Fruit fly (Drosophila melanogaster) whole organism, pupa: ENCODE data around the gene CG16789.

ENCODE experiments used
- CG10348 ChIP-seq: fragments of 200-800 bp; sonication (Bioruptor generic); IDR thresholded peaks from 2 replicates; pipeline ENCODE4 v1.3.6; 2022; ENCODE audit warnings: missing biosample characterization, missing genetic modification characterization
- CG12605 ChIP-seq: fragments of 200-800 bp; sonication (Bioruptor generic); IDR thresholded peaks from 2 replicates; pipeline ENCODE4 v1.3.6; 2022; ENCODE audit warnings: missing biosample characterization, missing genetic modification characterization
- CG13204 ChIP-seq: fragments of 200-800 bp; sonication (Bioruptor generic); optimal IDR thresholded peaks from 2 replicates; lab custom pipeline; 2018; ENCODE audit warnings: missing biosample characterization, mild to moderate bottlenecking, missing genetic modification characterization, moderate library complexity
- CG14655 ChIP-seq: fragments of 200-800 bp; sonication (Bioruptor generic); optimal IDR thresholded peaks from 3 replicates; lab custom pipeline; 2017; ENCODE audit warnings: mild to moderate bottlenecking, missing biosample characterization, missing genetic modification reagents, missing genetic modification characterization
- CG15710 ChIP-seq: fragments of 200-800 bp; sonication (Bioruptor generic); optimal IDR thresholded peaks from 2 replicates; lab custom pipeline; 2018; ENCODE audit warnings: missing biosample characterization, mild to moderate bottlenecking, missing genetic modification characterization, moderate library complexity
- CG17806 ChIP-seq: fragments of 200-800 bp; sonication (Bioruptor generic); optimal IDR thresholded peaks from 2 replicates; lab custom pipeline; 2018; ENCODE audit warnings: missing biosample characterization, mild to moderate bottlenecking, missing genetic modification characterization, moderate library complexity
- CG32121 ChIP-seq: fragments of 200-800 bp; sonication (Bioruptor generic); IDR thresholded peaks from 2 replicates; pipeline ENCODE4 v1.3.6; 2022; ENCODE audit warnings: missing biosample characterization, missing genetic modification characterization
- CG34367 ChIP-seq: fragments of 200-800 bp; sonication (Bioruptor generic); optimal IDR thresholded peaks from 2 replicates; lab custom pipeline; 2018; ENCODE audit warnings: missing biosample characterization, mild to moderate bottlenecking, missing genetic modification characterization
- CG4496 ChIP-seq: fragments of 200-800 bp; sonication (Bioruptor generic); IDR thresholded peaks from 3 replicates; pipeline ENCODE4 v1.3.6; 2022; ENCODE audit warnings: missing biosample characterization, missing genetic modification characterization
- CG8159 ChIP-seq: fragments of 200-800 bp; sonication (Bioruptor generic); optimal IDR thresholded peaks from 3 replicates; lab custom pipeline; 2018; ENCODE audit warnings: missing biosample characterization, mild to moderate bottlenecking, missing genetic modification characterization, moderate library complexity
- CG8301 ChIP-seq: fragments of 200-800 bp; sonication (Bioruptor generic); optimal IDR thresholded peaks from 2 replicates; lab custom pipeline; 2018; ENCODE audit warnings: missing biosample characterization, mild to moderate bottlenecking, missing genetic modification characterization
- CG9948 ChIP-seq: fragments of 200-800 bp; sonication (Bioruptor generic); optimal IDR thresholded peaks from 2 replicates; lab custom pipeline; 2018; ENCODE audit warnings: missing biosample characterization, mild to moderate bottlenecking, missing genetic modification characterization, moderate library complexity
- D1 ChIP-seq: fragments of 200-800 bp; sonication (Bioruptor generic); optimal IDR thresholded peaks from 2 replicates; lab custom pipeline; 2018; ENCODE audit warnings: missing biosample characterization, mild to moderate bottlenecking, missing genetic modification characterization, moderate library complexity
- EcR ChIP-seq: fragments of 200-800 bp; sonication (Bioruptor generic); optimal IDR thresholded peaks from 3 replicates; lab custom pipeline; 2019; ENCODE audit warnings: missing biosample characterization, missing genetic modification characterization, mild to moderate bottlenecking, moderate library complexity, missing genetic modification reagents
- Ets98B ChIP-seq: fragments of 200-800 bp; sonication (Bioruptor generic); IDR thresholded peaks from 2 replicates; pipeline ENCODE4 v1.3.6; 2022; ENCODE audit warnings: missing biosample characterization, missing genetic modification characterization
- Pif1A ChIP-seq: fragments of 200-800 bp; sonication (Bioruptor generic); optimal IDR thresholded peaks from 3 replicates; lab custom pipeline; 2016; ENCODE audit warnings: missing biosample characterization, missing genetic modification characterization
- Pif1B ChIP-seq: fragments of 200-800 bp; sonication (Bioruptor generic); optimal IDR thresholded peaks from 3 replicates; lab custom pipeline; 2016; ENCODE audit warnings: missing biosample characterization, missing genetic modification characterization
- Snoo ChIP-seq: fragments of 200-800 bp; sonication (Bioruptor generic); optimal IDR thresholded peaks from 3 replicates; lab custom pipeline; 2017; ENCODE audit warnings: missing biosample characterization, mild to moderate bottlenecking, missing genetic modification characterization, inconsistent platforms
- fd96Ca ChIP-seq: fragments of 200-800 bp; sonication (Bioruptor generic); IDR thresholded peaks from 3 replicates; pipeline ENCODE4 v1.3.6; 2022; ENCODE audit warnings: missing biosample characterization, missing genetic modification characterization
- gl ChIP-seq: fragments of 200-800 bp; sonication (Bioruptor generic); optimal IDR thresholded peaks from 2 replicates; lab custom pipeline; 2018; ENCODE audit warnings: missing biosample characterization, mild to moderate bottlenecking, missing genetic modification characterization
- rn ChIP-seq: fragments of 200-800 bp; sonication (Bioruptor generic); IDR thresholded peaks from 2 replicates; pipeline ENCODE4 v1.3.6; 2022; ENCODE audit warnings: missing biosample characterization, missing genetic modification characterization

Gene CG16789

DNA sequence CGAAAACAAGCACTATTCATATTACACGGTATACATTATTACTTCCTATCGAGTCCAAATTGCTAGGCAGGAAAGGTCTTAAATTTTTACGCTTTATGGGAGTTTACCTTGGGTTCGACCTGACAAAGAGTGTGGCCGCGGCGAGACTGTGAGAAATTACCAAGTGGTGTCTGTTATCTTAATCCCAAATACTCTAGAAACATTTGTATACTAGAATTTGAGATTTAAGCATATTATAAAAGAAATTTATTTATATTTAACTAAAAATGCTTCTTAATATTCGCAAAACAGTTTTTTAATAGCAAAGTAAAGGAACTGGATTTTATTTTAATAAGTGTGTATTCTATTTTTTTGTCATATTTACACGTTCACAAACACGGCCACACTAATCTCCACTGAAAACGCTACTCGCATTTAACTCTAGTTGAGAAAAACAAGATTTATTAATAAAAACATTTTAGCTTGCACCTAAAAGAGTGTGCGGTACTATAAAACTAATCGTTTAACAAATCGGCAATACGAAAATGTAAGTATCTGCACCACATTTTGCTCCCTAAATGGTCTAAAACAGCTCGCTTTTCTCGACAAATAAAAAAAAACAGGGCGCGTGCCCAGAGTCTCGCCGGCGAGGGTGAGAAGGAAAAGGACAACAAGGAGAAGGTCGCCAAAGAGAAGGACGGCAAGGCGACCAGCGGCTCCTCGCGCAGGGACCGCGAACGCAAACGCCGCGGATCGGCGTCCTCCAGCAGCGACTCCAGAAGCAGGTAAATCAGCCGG is 14.1 kb upstream of the CG16789 start, which contains the start of the genes mura and RnpS1:
mura (minus strand) TSS at position 148 of the 777 bp plus-strand sequence.
RnpS1 (plus strand) TSS at position 376 of the 777 bp plus-strand sequence.
- TF ChIP-seq CG32121 (GFP tag; lab: Robert Waterston, UW) = no peak
- no peak for TF ChIP-seq CG9948 (tag; lab: Kevin White, UChicago)
- no peak for TF ChIP-seq fd96Ca (GFP tag; lab: Robert Waterston, UW)
- no peak for TF ChIP-seq CG12605 (GFP tag; lab: Robert Waterston, UW)
- TF ChIP-seq Pif1B (GFP tag; lab: Kevin White, UChicago) = no peak
- TF ChIP-seq CG8301 (tag; lab: Kevin White, UChicago) = no peak
- TF ChIP-seq Snoo (tag; lab: Kevin White, UChicago) = no peak

- TF ChIP-seq CG32121 (GFP tag; lab: Robert Waterston, UW) (0 out of 2 replicates have a peak, but pooled peaks have one; percentile 10), CG8159 (tag; lab: Kevin White, UChicago) (peak; percentile 16), CG4496 (GFP tag; lab: Robert Waterston, UW) (peak; percentile 39; the same call in 1 of the 3 replicates), Pif1B (GFP tag; lab: Kevin White, UChicago) (no peak), CG34367 (tag; lab: Kevin White, UChicago) (no peak), Snoo (tag; lab: Kevin White, UChicago) (peak; percentile 23), CG15710 (tag; lab: Kevin White, UChicago) (no peak)
Measured at dm6 chr3R:9555334-9555974, 10.5 kb upstream of the CG16789 start, which contains the start of the genes CG9386 and BckdhA. Gene CG9386, minus strand, starts transcription at chr3R:9555408. Gene BckdhA, plus strand, starts transcription at chr3R:9555785.

- TF ChIP-seq CG34367 (tag; lab: Kevin White, UChicago) = no peak
- no peak for TF ChIP-seq CG14655
- TF ChIP-seq CG15710 (tag; lab: Kevin White, UChicago) = peak; percentile 65
- TF ChIP-seq rn (GFP tag; lab: Robert Waterston, UW) = peak; percentile 20; the same call in 1 of the 2 replicates
- TF ChIP-seq CG8159 (tag; lab: Kevin White, UChicago) = peak; percentile 53
- no peak for TF ChIP-seq CG10348 (GFP tag; lab: Robert Waterston, UW)
- no peak for TF ChIP-seq CG8301 (tag; lab: Kevin White, UChicago)
- peak; percentile 15 for TF ChIP-seq CG17806 (tag; lab: Kevin White, UChicago)
- TF ChIP-seq CG4496 (GFP tag; lab: Robert Waterston, UW) = peak; percentile 55; the same call in 2 of the 3 replicates
- no peak for TF ChIP-seq gl (tag; lab: Kevin White, UChicago)
- TF ChIP-seq Ets98B (GFP tag; lab: Robert Waterston, UW) = no peak
- TF ChIP-seq CG13204 (GFP tag; lab: Kevin White, UChicago) = no peak
- TF ChIP-seq CG12605 (GFP tag; lab: Robert Waterston, UW) = no peak
- no peak for TF ChIP-seq EcR (GFP tag; lab: Kevin White, UChicago)
- TF ChIP-seq Pif1A (GFP tag; lab: Kevin White, UChicago) = no peak
- TF ChIP-seq Pif1B (GFP tag; lab: Kevin White, UChicago) = no peak
- peak; percentile 42; the same call in 1 of the 3 replicates for TF ChIP-seq fd96Ca (GFP tag; lab: Robert Waterston, UW)
- TF ChIP-seq D1 (tag; lab: Kevin White, UChicago) = no peak
- TF ChIP-seq CG32121 (GFP tag; lab: Robert Waterston, UW) = peak; percentile 48; the same call in 1 of the 2 replicates
- TF ChIP-seq CG9948 (tag; lab: Kevin White, UChicago) = peak; percentile 20
- peak; percentile 31 for TF ChIP-seq Snoo (tag; lab: Kevin White, UChicago)
Measured at dm6 chr3R:9559413-9560014, 6.5 kb upstream of the CG16789 start, which contains the start of the genes AP-1mu and MBD-like. Gene AP-1mu, minus strand, starts transcription at chr3R:9559525. Gene MBD-like, plus strand, starts transcription at chr3R:9559760.

DNA sequence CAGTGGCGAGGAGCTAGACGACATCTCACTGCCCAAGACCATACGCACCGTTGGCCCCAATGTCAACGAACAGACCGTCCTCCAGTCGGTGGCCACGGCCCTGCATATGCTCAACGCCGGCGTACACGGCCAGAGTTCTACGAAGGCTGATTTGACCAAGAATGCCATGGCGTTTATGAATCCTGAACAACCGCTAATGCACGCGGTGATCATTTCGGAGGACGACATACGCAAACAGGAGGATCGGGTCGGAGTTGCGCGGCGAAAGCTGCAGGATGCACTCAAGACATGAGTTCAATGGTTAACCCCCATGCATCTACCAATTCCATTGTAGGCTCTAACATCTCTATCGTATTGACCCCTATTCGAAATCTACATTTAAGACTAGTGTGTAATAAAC is 4.9 kb upstream of the CG16789 start:
- no peak for TF ChIP-seq Snoo (tag; lab: Kevin White, UChicago)
- TF ChIP-seq rn (GFP tag; lab: Robert Waterston, UW) = no peak
- no peak for TF ChIP-seq D1 (tag; lab: Kevin White, UChicago)
- no peak for TF ChIP-seq gl (tag; lab: Kevin White, UChicago)
- no peak for TF ChIP-seq CG14655
- TF ChIP-seq Pif1B (GFP tag; lab: Kevin White, UChicago) = no peak
- no peak for TF ChIP-seq Pif1A (GFP tag; lab: Kevin White, UChicago)
- no peak for TF ChIP-seq EcR (GFP tag; lab: Kevin White, UChicago)
- TF ChIP-seq CG8159 (tag; lab: Kevin White, UChicago) = no peak
- TF ChIP-seq CG10348 (GFP tag; lab: Robert Waterston, UW) = no peak
- TF ChIP-seq CG8301 (tag; lab: Kevin White, UChicago) = no peak
- TF ChIP-seq CG15710 (tag; lab: Kevin White, UChicago) = no peak
- no peak for TF ChIP-seq Ets98B (GFP tag; lab: Robert Waterston, UW)
- no peak for TF ChIP-seq CG17806 (tag; lab: Kevin White, UChicago)
- no peak for TF ChIP-seq CG12605 (GFP tag; lab: Robert Waterston, UW)
- no peak for TF ChIP-seq CG9948 (tag; lab: Kevin White, UChicago)
- TF ChIP-seq CG32121 (GFP tag; lab: Robert Waterston, UW) = no peak
- TF ChIP-seq fd96Ca (GFP tag; lab: Robert Waterston, UW) = no peak
- no peak for TF ChIP-seq CG4496 (GFP tag; lab: Robert Waterston, UW)
- no peak for TF ChIP-seq CG34367 (tag; lab: Kevin White, UChicago)
